Worm (Caenorhabditis elegans) whole organism, late embryonic: ENCODE measurements around the gene prx-6.

ENCODE experiments used
- K02D7.2 ChIP-seq: sonication (generic microtip); optimal IDR thresholded peaks from 2 replicates; lab custom pipeline; 2017; ENCODE audit warnings: mild to moderate bottlenecking, missing genetic modification characterization, missing compliant biosample characterization
- T23F11.4 ChIP-seq: fragments of 200-800 bp; sonication (Bioruptor generic); optimal IDR thresholded peaks from 2 replicates; lab custom pipeline; 2018; ENCODE audit warnings: mild to moderate bottlenecking, missing genetic modification characterization, missing compliant biosample characterization
- ahr-1 ChIP-seq: sonication (generic microtip); optimal IDR thresholded peaks from 2 replicates; lab custom pipeline; 2016; ENCODE audit warnings: missing genetic modification characterization, missing compliant biosample characterization
- ceh-18 ChIP-seq: sonication (generic microtip); optimal IDR thresholded peaks from 2 replicates; lab custom pipeline; 2016; ENCODE audit warnings: missing genetic modification characterization, missing compliant biosample characterization
- ceh-19 ChIP-seq: fragments of 200-800 bp; sonication (Bioruptor generic); optimal IDR thresholded peaks from 2 replicates; lab custom pipeline; 2018; ENCODE audit warnings: mild to moderate bottlenecking, missing genetic modification characterization, missing compliant biosample characterization
- ceh-2 ChIP-seq: sonication (generic microtip); optimal IDR thresholded peaks from 2 replicates; lab custom pipeline; 2016; ENCODE audit warnings: missing genotype, missing genetic modification characterization, missing compliant biosample characterization
- ceh-22 ChIP-seq: sonication (generic microtip); optimal IDR thresholded peaks from 2 replicates; lab custom pipeline; 2017; ENCODE audit warnings: missing biosample characterization, missing genetic modification characterization
- ceh-30 ChIP-seq: fragments of 150-350 bp; optimal IDR thresholded peaks from 2 replicates; lab custom pipeline; 2014; ENCODE audit warnings: missing biosample characterization, missing genetic modification characterization
- ceh-34 ChIP-seq: sonication (generic microtip); optimal IDR thresholded peaks from 2 replicates; lab custom pipeline; 2016; ENCODE audit warnings: mild to moderate bottlenecking, missing genetic modification characterization, missing compliant biosample characterization
- dmd-4 ChIP-seq: sonication (generic microtip); optimal IDR thresholded peaks from 2 replicates; lab custom pipeline; 2016; ENCODE audit warnings: borderline replicate concordance, missing genetic modification characterization, missing compliant biosample characterization
- dve-1 ChIP-seq: sonication (generic microtip); optimal IDR thresholded peaks from 2 replicates; lab custom pipeline; 2017; ENCODE audit warnings: antibody characterized with exemption, mild to moderate bottlenecking, missing genetic modification characterization, missing compliant biosample characterization
- ets-4 ChIP-seq: sonication (generic microtip); optimal IDR thresholded peaks from 2 replicates; lab custom pipeline; 2016; ENCODE audit warnings: missing genetic modification characterization, missing compliant biosample characterization
- eyg-1 ChIP-seq: sonication (generic microtip); optimal IDR thresholded peaks from 2 replicates; lab custom pipeline; 2016; ENCODE audit warnings: missing genotype, missing genetic modification characterization, missing compliant biosample characterization
- gmeb-2 ChIP-seq: sonication (generic microtip); optimal IDR thresholded peaks from 2 replicates; lab custom pipeline; 2016; ENCODE audit warnings: missing genetic modification characterization, inconsistent platforms, missing compliant biosample characterization
- hlh-30 ChIP-seq: sonication (generic microtip); optimal IDR thresholded peaks from 2 replicates; lab custom pipeline; 2017; ENCODE audit warnings: antibody characterized with exemption, missing genetic modification characterization, missing compliant biosample characterization; ENCODE audit not compliant: insufficient read depth
- hlh-6 ChIP-seq: sonication (generic microtip); optimal IDR thresholded peaks from 2 replicates; lab custom pipeline; 2016; ENCODE audit warnings: missing genotype, missing genetic modification characterization, missing compliant biosample characterization
- madf-2 ChIP-seq: sonication (generic microtip); optimal IDR thresholded peaks from 2 replicates; lab custom pipeline; 2017; ENCODE audit warnings: missing genetic modification characterization, missing compliant biosample characterization
- mec-3 ChIP-seq: sonication (generic microtip); optimal IDR thresholded peaks from 2 replicates; lab custom pipeline; 2016; ENCODE audit warnings: borderline replicate concordance, missing genetic modification characterization, missing compliant biosample characterization
- nfya-1 ChIP-seq: sonication (generic microtip); optimal IDR thresholded peaks from 2 replicates; lab custom pipeline; 2017; ENCODE audit warnings: missing genetic modification characterization, mild to moderate bottlenecking, missing compliant biosample characterization, antibody characterized with exemption, moderate library complexity
- nhr-11 ChIP-seq: fragments of 150-350 bp; optimal IDR thresholded peaks from 2 replicates; lab custom pipeline; 2014; ENCODE audit warnings: missing biosample characterization, missing genetic modification characterization
- npax-4 ChIP-seq: sonication (generic microtip); optimal IDR thresholded peaks from 2 replicates; lab custom pipeline; 2016; ENCODE audit warnings: missing genetic modification characterization, missing compliant biosample characterization
- pag-3 ChIP-seq: sonication (generic microtip); optimal IDR thresholded peaks from 2 replicates; lab custom pipeline; 2016; ENCODE audit warnings: missing compliant biosample characterization, missing genetic modification characterization, borderline replicate concordance
- pat-9 ChIP-seq: fragments of 200-800 bp; sonication (Bioruptor generic); optimal IDR thresholded peaks from 2 replicates; lab custom pipeline; 2018; ENCODE audit warnings: mild to moderate bottlenecking, missing genetic modification characterization, moderate library complexity, missing compliant biosample characterization
- pha-2 ChIP-seq: sonication (generic microtip); optimal IDR thresholded peaks from 2 replicates; lab custom pipeline; 2017; ENCODE audit warnings: mild to moderate bottlenecking, missing genetic modification characterization, missing compliant biosample characterization
- pha-4 ChIP-seq: fragments of 150-350 bp; optimal IDR thresholded peaks from 2 replicates; lab custom pipeline; 2018; ENCODE audit warnings: missing biosample characterization, missing genetic modification reagents, missing genetic modification characterization
- pqm-1 ChIP-seq: sonication (generic microtip); optimal IDR thresholded peaks from 2 replicates; lab custom pipeline; 2016; ENCODE audit warnings: missing genetic modification characterization, missing compliant biosample characterization
- ref-2 ChIP-seq: sonication (generic microtip); optimal IDR thresholded peaks from 2 replicates; lab custom pipeline; 2016; ENCODE audit warnings: missing genetic modification characterization, missing compliant biosample characterization
- sdc-2 ChIP-seq: sonication (generic microtip); optimal IDR thresholded peaks from 2 replicates; lab custom pipeline; 2016; ENCODE audit warnings: missing genotype, missing genetic modification characterization, missing compliant biosample characterization
- tbx-2 ChIP-seq: sonication (generic microtip); optimal IDR thresholded peaks from 2 replicates; lab custom pipeline; 2016; ENCODE audit warnings: missing genetic modification characterization, missing compliant biosample characterization
- tbx-7 ChIP-seq: sonication (generic microtip); optimal IDR thresholded peaks from 2 replicates; lab custom pipeline; 2016; ENCODE audit warnings: missing genotype, missing genetic modification characterization, missing compliant biosample characterization
- ttx-3 ChIP-seq: sonication (generic microtip); optimal IDR thresholded peaks from 2 replicates; lab custom pipeline; 2016; ENCODE audit warnings: missing genetic modification reagents, missing genetic modification characterization, missing compliant biosample characterization
- unc-3 ChIP-seq, 2 experiments: fragments of 200-800 bp in 1 of 2; sonication (Bioruptor generic) in 1 of 2; sonication (generic microtip) in 1 of 2; conservative IDR thresholded peaks in 1 of 2; optimal IDR thresholded peaks in 1 of 2; 2 replicates each; pipeline versions ENCODE4 v1.3.6 to Lab custom; 2016 to 2022; ENCODE audit warnings: missing compliant biosample characterization in 2 of 2, missing genetic modification characterization in 2 of 2, missing genetic modification reagents in 1 of 2
- unc-86 ChIP-seq: sonication (generic microtip); optimal IDR thresholded peaks from 2 replicates; lab custom pipeline; 2016; ENCODE audit warnings: missing genetic modification characterization, missing compliant biosample characterization

prx-6 gene

ce11 chrV:4694466-4695092, 25.3 kb downstream of the prx-6 start:
- TF ChIP-seq ahr-1 (tag; lab: Kevin White, UChicago) (no peak), ceh-34 (tag; lab: Kevin White, UChicago) (no peak), pqm-1 (tag; lab: Kevin White, UChicago) (no peak), unc-3 (GFP tag; conservative IDR thresholded peaks at IDR 0.05; lab: Robert Waterston, UW) (no peak), unc-3 (tag; optimal IDR thresholded peaks at IDR 0.05; lab: Kevin White, UChicago) (no peak), unc-86 (tag; lab: Kevin White, UChicago) (no peak), sdc-2 (tag; lab: Kevin White, UChicago) (no peak), dve-1 (no peak), K02D7.2 (tag; lab: Kevin White, UChicago) (no peak), ceh-2 (no peak), ceh-19 (GFP tag; lab: Kevin White, UChicago) (no peak), dmd-4 (tag; lab: Kevin White, UChicago) (no peak), pat-9 (no peak), madf-2 (tag; lab: Kevin White, UChicago) (no peak), mec-3 (tag; lab: Kevin White, UChicago) (no peak), ceh-30 (tag; lab: Kevin White, UChicago) (no peak), npax-4 (no peak)

DNA sequence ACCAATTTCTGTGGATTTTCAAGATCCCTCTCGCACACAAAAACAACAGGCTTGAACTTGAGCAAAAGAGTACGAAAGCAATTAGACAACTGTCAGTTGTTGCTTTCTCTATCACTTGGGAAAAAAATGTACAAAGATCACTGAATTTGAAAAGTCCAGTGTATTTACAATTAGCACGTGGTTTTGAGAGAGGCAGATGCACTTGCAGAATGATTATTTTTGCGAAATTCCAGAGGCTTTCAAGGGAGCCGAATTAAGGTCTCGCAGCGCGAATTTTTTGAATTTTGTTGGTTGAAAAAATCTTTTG, 26.7 kb downstream of the prx-6 start:
- TF ChIP-seq mec-3 (tag; lab: Kevin White, UChicago), result no peak
- TF ChIP-seq pqm-1 (tag; lab: Kevin White, UChicago), result no peak
- TF ChIP-seq pha-2 (tag; lab: Kevin White, UChicago), result no peak
- TF ChIP-seq ceh-18 (tag; lab: Kevin White, UChicago), result no peak
- no peak for TF ChIP-seq gmeb-2
- TF ChIP-seq nfya-1 (tag; lab: Kevin White, UChicago), result no peak

- TF ChIP-seq tbx-7 (tag; lab: Kevin White, UChicago), result no peak
- TF ChIP-seq pha-4 (tag; lab: Kevin White, UChicago), result no peak
- no peak for TF ChIP-seq ets-4 (tag; lab: Kevin White, UChicago)
- no peak for TF ChIP-seq pag-3 (tag; lab: Kevin White, UChicago)
- TF ChIP-seq hlh-30 (tag; lab: Kevin White, UChicago), result no peak
- no peak for TF ChIP-seq unc-3 (GFP tag; conservative IDR thresholded peaks at IDR 0.05; lab: Robert Waterston, UW)
- TF ChIP-seq unc-3 (tag; optimal IDR thresholded peaks at IDR 0.05; lab: Kevin White, UChicago), result no peak
- TF ChIP-seq eyg-1, result no peak
- TF ChIP-seq ttx-3 (tag; lab: Kevin White, UChicago), result no peak
- TF ChIP-seq ceh-22, result no peak
- TF ChIP-seq hlh-6 (tag; lab: Kevin White, UChicago), result no peak
- TF ChIP-seq ceh-19 (GFP tag; lab: Kevin White, UChicago), result no peak
- no peak for TF ChIP-seq ref-2
- TF ChIP-seq ceh-18 (tag; lab: Kevin White, UChicago), result no peak
- no peak for TF ChIP-seq pqm-1 (tag; lab: Kevin White, UChicago)
- TF ChIP-seq tbx-2 (tag; lab: Kevin White, UChicago), result no peak
- TF ChIP-seq nhr-11 (tag; lab: Kevin White, UChicago), result no peak
- no peak for TF ChIP-seq mec-3 (tag; lab: Kevin White, UChicago)
- TF ChIP-seq dve-1, result no peak
- TF ChIP-seq T23F11.4 (GFP tag; lab: Kevin White, UChicago), result no peak
Observed at ce11 chrV:4692382-4693281, 27.3 kb downstream of the prx-6 start, which contains the start of gene cpg-8. cpg-8 (minus strand) TSS chrV:4692432.
